Worm (Caenorhabditis elegans): ENCODE measurements around the gene tag-209.

Gene tag-209

DNA sequence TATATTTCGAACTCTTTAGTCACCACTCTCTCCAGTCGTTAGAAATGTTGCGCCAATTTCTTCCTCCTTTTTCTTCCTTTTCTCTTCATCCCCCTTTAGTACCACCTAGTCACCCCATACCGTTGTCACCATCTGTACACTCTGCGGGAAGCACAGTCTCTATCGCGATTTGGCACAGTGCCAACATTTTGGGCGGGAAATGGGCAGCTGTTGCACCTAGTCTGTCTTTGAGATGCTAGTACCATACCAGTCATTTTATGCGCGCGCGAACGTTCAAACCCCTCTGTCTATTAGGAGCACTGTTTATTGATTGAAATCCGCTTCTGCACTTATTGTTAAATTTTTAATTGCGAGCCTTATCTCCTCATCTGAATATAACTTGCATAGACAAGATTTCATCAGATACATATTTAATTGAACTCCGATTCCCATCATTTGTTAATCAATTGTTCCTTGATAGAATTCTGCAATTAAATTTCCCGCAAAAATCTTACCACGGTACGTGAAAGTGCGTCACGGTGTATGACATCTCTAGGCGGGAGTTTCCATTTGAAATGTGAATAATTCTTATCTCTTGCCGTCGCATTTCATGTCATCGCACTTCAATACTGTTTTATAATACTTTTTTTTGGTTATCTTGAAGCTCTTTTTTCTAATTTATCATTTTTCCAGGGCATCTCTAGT, 2.2 kb upstream of the tag-209 start, which contains the start of gene cdl-1 (continued):
- TF ChIP-seq ceh-88 (GFP tag; IDR thresholded peaks at IDR 0.05), result 0 out of 2 replicates have a peak, but pooled peaks have one; percentile 25
- TF ChIP-seq nhr-84 (tag; optimal IDR thresholded peaks at IDR 0.05), result peak; percentile 7
- no peak for TF ChIP-seq lin-14 (GFP tag; optimal IDR thresholded peaks at IDR 0.05)
- TF ChIP-seq egl-27 (tag; optimal IDR thresholded peaks at IDR 0.05), result no peak
- TF ChIP-seq lsy-2 (tag; optimal IDR thresholded peaks at IDR 0.05), result peak; percentile 76 to 90
- no peak for TF ChIP-seq mef-2 (tag; optimal IDR thresholded peaks at IDR 0.05)
- TF ChIP-seq pax-3 (tag; optimal IDR thresholded peaks at IDR 0.05), result no peak

DNA sequence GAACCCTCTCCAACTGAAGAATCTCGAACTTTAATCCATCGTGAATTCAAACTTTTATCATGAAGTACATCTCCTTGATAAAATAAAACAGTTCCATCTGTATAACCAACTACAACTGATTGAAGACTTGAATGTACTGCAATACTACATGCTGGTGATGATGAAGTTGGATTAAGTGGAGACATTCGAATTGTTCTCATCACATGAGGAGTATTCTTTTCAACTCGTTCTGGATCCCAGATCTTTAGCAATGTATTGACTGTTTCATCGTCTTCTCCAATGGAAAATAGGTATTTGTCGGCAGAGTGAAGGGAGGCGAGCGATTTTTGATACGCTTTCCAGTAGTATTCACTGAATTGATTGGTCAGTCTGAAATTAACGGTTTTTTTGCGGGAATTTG, 5.5 kb downstream of the tag-209 start:
- TF ChIP-seq grh-1 (GFP tag; IDR thresholded peaks at IDR 0.05) (no peak), unc-130 (tag; optimal IDR thresholded peaks at IDR 0.05) (no peak), C34B4.2 (tag; optimal IDR thresholded peaks at IDR 0.05) (no peak), hlh-4 (tag; optimal IDR thresholded peaks at IDR 0.05) (no peak), xbp-1 (tag; optimal IDR thresholded peaks at IDR 0.05) (no peak), mef-2 (tag; optimal IDR thresholded peaks at IDR 0.05) (no peak), unc-98 (GFP tag; IDR thresholded peaks at IDR 0.05) (no peak), nhr-19 (GFP tag; conservative IDR thresholded peaks at IDR 0.05) (no peak), lin-15B (tag; optimal IDR thresholded peaks at IDR 0.05) (no peak), fkh-8 (tag; optimal IDR thresholded peaks at IDR 0.05) (no peak), irx-1 (tag; optimal IDR thresholded peaks at IDR 0.05) (no peak), ama-1 (optimal IDR thresholded peaks at IDR 0.05) (no peak), C04F5.9 (tag; optimal IDR thresholded peaks at IDR 0.05) (no peak), pqm-1 (tag; optimal IDR thresholded peaks at IDR 0.05) (no peak), unc-62 (GFP tag; optimal IDR thresholded peaks at IDR 0.05) (no peak), lin-14 (GFP tag; optimal IDR thresholded peaks at IDR 0.05) (no peak), lin-35 (GFP tag; optimal IDR thresholded peaks at IDR 0.05) (no peak), F16B12.6 (tag; optimal IDR thresholded peaks at IDR 0.05) (no peak), ztf-4 (tag; optimal IDR thresholded peaks at IDR 0.05) (no peak), efl-3 (GFP tag; optimal IDR thresholded peaks at IDR 0.05) (no peak)

DNA sequence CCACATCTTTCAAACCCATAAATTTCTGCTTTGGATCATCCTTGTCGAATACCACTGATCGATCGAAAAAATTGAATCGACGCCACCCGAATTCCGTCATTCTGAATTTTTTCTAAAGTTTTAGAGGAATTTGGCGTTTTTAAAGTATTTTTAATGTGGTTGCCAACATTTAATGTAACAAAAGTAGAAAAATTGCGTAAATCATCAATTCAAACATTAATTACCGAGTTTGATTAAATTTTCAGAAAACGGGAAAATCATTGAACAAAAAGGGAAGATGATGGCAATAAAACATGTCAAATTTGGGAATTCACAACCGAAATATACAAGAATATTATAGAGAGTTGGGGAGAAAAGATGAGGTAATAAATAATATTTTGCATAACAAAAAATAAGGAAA, 6.3 kb downstream of the tag-209 start, which contains the start of gene vps-11:
Gene vps-11, minus strand, starts transcription at position 101 of the 400 bp plus-strand sequence.
- TF ChIP-seq ceh-63 (GFP tag; optimal IDR thresholded peaks at IDR 0.05) (no peak), nhr-11 (tag; optimal IDR thresholded peaks at IDR 0.05) (no peak), lin-39 (tag; optimal IDR thresholded peaks at IDR 0.05) (no peak), ceh-90 (tag; optimal IDR thresholded peaks at IDR 0.05) (no peak), dsc-1 (tag; optimal IDR thresholded peaks at IDR 0.05) (no peak), aly-2 (tag; optimal IDR thresholded peaks at IDR 0.05) (no peak), dpl-1 (GFP tag; optimal IDR thresholded peaks at IDR 0.05) (no peak), nhr-84 (tag; optimal IDR thresholded peaks at IDR 0.05) (no peak), pqm-1 (tag; optimal IDR thresholded peaks at IDR 0.05) (no peak), grh-1 (GFP tag; IDR thresholded peaks at IDR 0.05) (no peak), nhr-71 (tag; optimal IDR thresholded peaks at IDR 0.05) (no peak), mdl-1 (tag; optimal IDR thresholded peaks at IDR 0.05) (no peak)

DNA sequence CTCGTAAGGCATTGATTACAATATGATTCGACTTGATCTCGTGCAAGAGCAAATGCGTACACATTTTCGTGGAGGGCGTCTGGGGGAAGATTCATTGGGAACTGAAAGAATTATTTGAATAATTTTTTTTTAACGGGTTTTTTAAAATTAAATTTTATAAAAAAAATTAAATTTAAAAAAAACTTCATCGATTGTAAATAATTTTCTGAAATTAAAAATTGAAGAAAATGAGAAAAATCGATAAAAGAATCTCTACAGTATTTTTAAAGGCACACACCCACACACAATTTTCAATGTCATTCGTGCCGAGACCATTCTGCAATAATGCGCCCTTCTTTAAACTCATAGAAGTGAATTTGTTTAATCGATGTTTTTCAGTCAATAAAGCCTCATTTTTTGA, 9.1 kb downstream of the tag-209 start, which contains the start of gene set-14:
Gene set-14, minus strand, starts transcription at position 101 of the 400 bp plus-strand sequence.
- TF ChIP-seq mab-9 (GFP tag; IDR thresholded peaks at IDR 0.05), result no peak
- TF ChIP-seq dpl-1 (GFP tag; optimal IDR thresholded peaks at IDR 0.05), result no peak
- TF ChIP-seq unc-130 (tag; optimal IDR thresholded peaks at IDR 0.05), result no peak
- TF ChIP-seq efl-1 (optimal IDR thresholded peaks at IDR 0.05), result no peak
- no peak for TF ChIP-seq efl-1 (GFP tag; optimal IDR thresholded peaks at IDR 0.05 in 1 of 2)
- TF ChIP-seq ztf-11 (tag; optimal IDR thresholded peaks at IDR 0.05), result no peak
- TF ChIP-seq C16A3.4 (tag; optimal IDR thresholded peaks at IDR 0.05), result no peak
- TF ChIP-seq unc-30 (tag; optimal IDR thresholded peaks at IDR 0.05), result no peak
- no peak for TF ChIP-seq nhr-28 (tag; optimal IDR thresholded peaks at IDR 0.05)
- no peak for TF ChIP-seq pag-3 (tag; optimal IDR thresholded peaks at IDR 0.05; ENCODE audit: borderline replicate concordance, insufficient read depth)
- no peak for TF ChIP-seq nhr-47 (tag; optimal IDR thresholded peaks at IDR 0.05)
- TF ChIP-seq hlh-17 (GFP tag; optimal IDR thresholded peaks at IDR 0.05; ENCODE audit: borderline replicate concordance), result no peak
- TF ChIP-seq lir-3 (tag; optimal IDR thresholded peaks at IDR 0.05; ENCODE audit: poor library complexity), result no peak
- no peak for TF ChIP-seq xbp-1 (tag; optimal IDR thresholded peaks at IDR 0.05)
- TF ChIP-seq ets-5 (GFP tag; IDR thresholded peaks at IDR 0.05), result no peak
- TF ChIP-seq nhr-237 (tag; optimal IDR thresholded peaks at IDR 0.05), result no peak
- TF ChIP-seq elt-2 (tag; optimal IDR thresholded peaks at IDR 0.05), result no peak
- no peak for TF ChIP-seq snu-23 (GFP tag; optimal IDR thresholded peaks at IDR 0.05)

Data from whole organism, L1 larva.